Worm (Caenorhabditis elegans) whole organism, late embryonic: ENCODE data around the gene pax-1.

Source experiments
- C08G9.2 ChIP-seq: sonication (generic microtip); optimal IDR thresholded peaks from 2 replicates; lab custom pipeline; 2016; ENCODE audit warnings: mild to moderate bottlenecking, missing genetic modification characterization, moderate library complexity, missing compliant biosample characterization
- ceh-14 ChIP-seq: sonication (generic microtip); optimal IDR thresholded peaks from 2 replicates; lab custom pipeline; 2016; ENCODE audit warnings: missing genotype, missing genetic modification characterization, missing compliant biosample characterization
- fkh-10 ChIP-seq: fragments of 150-350 bp; optimal IDR thresholded peaks from 2 replicates; lab custom pipeline; 2014; ENCODE audit warnings: missing biosample characterization, missing genetic modification reagents, missing genetic modification characterization
- madf-2 ChIP-seq: sonication (generic microtip); optimal IDR thresholded peaks from 2 replicates; lab custom pipeline; 2017; ENCODE audit warnings: missing genetic modification characterization, missing compliant biosample characterization
- pha-2 ChIP-seq: sonication (generic microtip); optimal IDR thresholded peaks from 2 replicates; lab custom pipeline; 2017; ENCODE audit warnings: mild to moderate bottlenecking, missing genetic modification characterization, missing compliant biosample characterization

DNA sequence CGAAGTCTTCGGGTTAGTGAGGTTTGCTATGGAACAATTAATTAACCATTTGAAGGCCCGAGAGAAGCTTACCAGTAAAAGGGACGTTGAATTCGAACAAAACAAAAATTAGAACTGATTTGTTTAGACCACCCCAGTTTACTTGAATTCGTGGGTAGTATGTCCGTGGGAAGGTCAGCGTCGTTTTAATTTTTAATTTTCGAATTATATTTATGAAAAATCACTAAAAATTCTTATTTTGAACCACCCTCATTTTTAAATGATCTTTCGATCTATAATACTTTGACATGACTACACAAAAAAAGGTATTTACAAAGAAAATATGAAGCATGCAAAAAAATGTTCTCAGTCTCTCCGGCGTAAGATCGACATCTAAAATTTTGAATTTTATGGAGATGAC, 20.7 kb downstream of the pax-1 start, which contains the start of gene C16D9.5:
- TF ChIP-seq C08G9.2 (no peak), fkh-10 (GFP tag; lab: Kevin White, UChicago) (no peak), madf-2 (tag; lab: Kevin White, UChicago) (no peak), ceh-14 (tag; lab: Kevin White, UChicago) (no peak), pha-2 (no peak)
